Worm (Caenorhabditis elegans) whole organism, L2 larva: ENCODE results near the gene nas-38.

Source experiments
- C34F6.9 ChIP-seq: fragments of 150-350 bp; optimal IDR thresholded peaks from 2 replicates; lab custom pipeline; 2014; ENCODE audit warnings: missing biosample characterization, missing genetic modification characterization
- F13H6.1 ChIP-seq: sonication (generic microtip); optimal IDR thresholded peaks from 2 replicates; lab custom pipeline; 2016; ENCODE audit warnings: missing genetic modification characterization, missing compliant biosample characterization
- R02D3.7 ChIP-seq: fragments of 150-350 bp; optimal IDR thresholded peaks from 2 replicates; lab custom pipeline; 2014; ENCODE audit warnings: missing biosample characterization, missing genetic modification characterization
- Y55F3AM.14 ChIP-seq: fragments of 200-800 bp; sonication (Bioruptor generic); optimal IDR thresholded peaks from 2 replicates; lab custom pipeline; 2018; ENCODE audit warnings: mild to moderate bottlenecking, missing genetic modification characterization, missing compliant biosample characterization
- ZK546.5 ChIP-seq: sonication (generic microtip); optimal IDR thresholded peaks from 2 replicates; lab custom pipeline; 2017; ENCODE audit warnings: missing biosample characterization, missing genetic modification characterization
- alr-1 ChIP-seq: fragments of 150-350 bp; optimal IDR thresholded peaks from 2 replicates; lab custom pipeline; 2014; ENCODE audit warnings: missing biosample characterization, missing genetic modification characterization
- ama-1 ChIP-seq: fragments of 150-350 bp; optimal IDR thresholded peaks from 2 replicates; lab custom pipeline; 2018; ENCODE audit warnings: inconsistent platforms
- blmp-1 ChIP-seq: sonication (generic microtip); optimal IDR thresholded peaks from 2 replicates; lab custom pipeline; 2017; ENCODE audit warnings: missing genetic modification characterization, mild to moderate bottlenecking, missing compliant biosample characterization, antibody characterized with exemption, moderate library complexity; ENCODE audit not compliant: insufficient read depth
- ceh-16 ChIP-seq: fragments of 150-350 bp; optimal IDR thresholded peaks from 2 replicates; lab custom pipeline; 2014; ENCODE audit warnings: missing biosample characterization, missing genetic modification characterization
- ceh-82 ChIP-seq: fragments of 150-350 bp; optimal IDR thresholded peaks from 2 replicates; lab custom pipeline; 2014; ENCODE audit warnings: missing biosample characterization, missing genetic modification characterization
- crh-2 ChIP-seq: sonication (generic microtip); optimal IDR thresholded peaks from 2 replicates; lab custom pipeline; 2017; ENCODE audit warnings: missing biosample characterization, missing genetic modification characterization
- dmd-4 ChIP-seq: sonication (generic microtip); optimal IDR thresholded peaks from 2 replicates; lab custom pipeline; 2017; ENCODE audit warnings: missing biosample characterization, missing genetic modification characterization
- egl-27 ChIP-seq: sonication (generic microtip); optimal IDR thresholded peaks from 3 replicates; lab custom pipeline; 2017; ENCODE audit warnings: missing biosample characterization, missing genetic modification reagents, missing genetic modification characterization
- elt-3 ChIP-seq: sonication (generic microtip); optimal IDR thresholded peaks from 2 replicates; lab custom pipeline; 2017; ENCODE audit warnings: missing biosample characterization, missing genetic modification characterization
- fos-1 ChIP-seq: fragments of 150-350 bp; optimal IDR thresholded peaks from 2 replicates; lab custom pipeline; 2014; ENCODE audit warnings: missing biosample characterization, missing genetic modification characterization
- gmeb-1 ChIP-seq: fragments of 150-350 bp; optimal IDR thresholded peaks from 2 replicates; lab custom pipeline; 2014; ENCODE audit warnings: missing biosample characterization, missing genetic modification characterization
- lin-11 ChIP-seq: fragments of 150-350 bp; sonication (generic microtip); optimal IDR thresholded peaks from 2 replicates; lab custom pipeline; 2014; ENCODE audit warnings: missing biosample characterization, missing genetic modification characterization, inconsistent platforms, mixed read lengths
- lin-13 ChIP-seq: fragments of 150-350 bp; optimal IDR thresholded peaks from 2 replicates; lab custom pipeline; 2014; ENCODE audit warnings: missing biosample characterization, missing genetic modification reagents, missing genetic modification characterization
- lin-39 ChIP-seq: fragments of 150-350 bp; optimal IDR thresholded peaks from 2 replicates; lab custom pipeline; 2014; ENCODE audit warnings: missing biosample characterization, missing genetic modification reagents, missing genetic modification characterization
- lsy-2 ChIP-seq, 2 experiments: fragments of 150-350 bp in 1 of 2; sonication (generic microtip) in 1 of 2; optimal IDR thresholded peaks; 2 replicates each; lab custom pipeline; 2014 to 2017; ENCODE audit warnings: missing biosample characterization in 2 of 2, missing genetic modification characterization in 2 of 2
- mab-5 ChIP-seq: fragments of 150-350 bp; optimal IDR thresholded peaks from 2 replicates; lab custom pipeline; 2014; ENCODE audit warnings: missing biosample characterization, missing genetic modification characterization
- mdl-1 ChIP-seq, 2 experiments: fragments of 150-350 bp in 1 of 2; sonication (generic microtip) in 1 of 2; optimal IDR thresholded peaks; 2 replicates each; lab custom pipeline; 2017; ENCODE audit warnings: missing biosample characterization in 2 of 2, missing genetic modification characterization in 2 of 2
- nhr-11 ChIP-seq: fragments of 150-350 bp; optimal IDR thresholded peaks from 2 replicates; lab custom pipeline; 2014; ENCODE audit warnings: missing biosample characterization, missing genetic modification characterization
- nhr-129 ChIP-seq: fragments of 150-350 bp; optimal IDR thresholded peaks from 2 replicates; lab custom pipeline; 2014; ENCODE audit warnings: missing biosample characterization, missing genetic modification characterization
- nhr-21 ChIP-seq: fragments of 150-350 bp; optimal IDR thresholded peaks from 2 replicates; lab custom pipeline; 2014; ENCODE audit warnings: missing biosample characterization, missing genetic modification characterization
- nhr-237 ChIP-seq: fragments of 150-350 bp; optimal IDR thresholded peaks from 2 replicates; lab custom pipeline; 2014; ENCODE audit warnings: missing biosample characterization, missing genetic modification characterization
- nhr-25 ChIP-seq: fragments of 150-350 bp; sonication (generic microtip); optimal IDR thresholded peaks from 3 replicates; lab custom pipeline; 2014; ENCODE audit warnings: missing biosample characterization, missing genetic modification characterization
- nhr-6 ChIP-seq: fragments of 150-350 bp; optimal IDR thresholded peaks from 2 replicates; lab custom pipeline; 2014; ENCODE audit warnings: missing biosample characterization, missing genetic modification characterization
- nhr-77 ChIP-seq: fragments of 150-350 bp; optimal IDR thresholded peaks from 2 replicates; lab custom pipeline; 2014; ENCODE audit warnings: missing biosample characterization, missing genetic modification characterization
- sem-4 ChIP-seq: fragments of 150-350 bp; optimal IDR thresholded peaks from 2 replicates; lab custom pipeline; 2014; ENCODE audit warnings: missing biosample characterization, missing genetic modification reagents, missing genetic modification characterization
- sma-3 ChIP-seq: sonication (generic microtip); optimal IDR thresholded peaks from 2 replicates; lab custom pipeline; 2016; ENCODE audit warnings: missing genetic modification reagents, missing genetic modification characterization, missing compliant biosample characterization
- sma-9 ChIP-seq, 2 experiments: fragments of 150-350 bp in 1 of 2; sonication (generic microtip) in 1 of 2; optimal IDR thresholded peaks; 2 replicates each; lab custom pipeline; 2014 to 2016; ENCODE audit warnings: missing genetic modification characterization in 2 of 2, mild to moderate bottlenecking in 1 of 2, missing biosample characterization in 1 of 2, missing compliant biosample characterization in 1 of 2, missing genetic modification reagents in 1 of 2, moderate library complexity in 1 of 2
- snpc-4 ChIP-seq: fragments of 150-350 bp; optimal IDR thresholded peaks from 2 replicates; lab custom pipeline; 2014; ENCODE audit warnings: missing biosample characterization, missing genetic modification characterization
- unc-39 ChIP-seq: fragments of 150-350 bp; optimal IDR thresholded peaks from 2 replicates; lab custom pipeline; 2014; ENCODE audit warnings: missing biosample characterization, missing genetic modification characterization
- unc-55 ChIP-seq: fragments of 150-350 bp; sonication (generic microtip); optimal IDR thresholded peaks from 3 replicates; lab custom pipeline; 2014; ENCODE audit warnings: missing biosample characterization, missing genetic modification reagents, missing genetic modification characterization
- unc-62 ChIP-seq: fragments of 150-350 bp; optimal IDR thresholded peaks from 2 replicates; lab custom pipeline; 2014; ENCODE audit warnings: missing biosample characterization, missing genetic modification reagents, missing genetic modification characterization
- zag-1 ChIP-seq: fragments of 150-350 bp; optimal IDR thresholded peaks from 2 replicates; lab custom pipeline; 2014; ENCODE audit warnings: missing biosample characterization, missing genetic modification characterization
- ztf-1 ChIP-seq: fragments of 200-800 bp; sonication (Bioruptor generic); conservative IDR thresholded peaks from 2 replicates; pipeline ENCODE4 v1.3.6; 2022; ENCODE audit warnings: missing genetic modification characterization, missing compliant biosample characterization
- ztf-11 ChIP-seq: sonication (generic microtip); optimal IDR thresholded peaks from 2 replicates; lab custom pipeline; 2017; ENCODE audit warnings: missing biosample characterization, missing genetic modification characterization
- ztf-4 ChIP-seq: fragments of 150-350 bp; optimal IDR thresholded peaks from 2 replicates; lab custom pipeline; 2014; ENCODE audit warnings: missing biosample characterization, missing genetic modification characterization

The nas-38 gene

ce11 chrX:528761-529160 lies 29.2 kb upstream of the nas-38 start:
- TF ChIP-seq F13H6.1 (tag; lab: Kevin White, UChicago): no peak
- TF ChIP-seq dmd-4 (tag; lab: Kevin White, UChicago): no peak

- no peak for TF ChIP-seq nhr-21 (tag; lab: Kevin White, UChicago)
- no peak for TF ChIP-seq nhr-77
- TF ChIP-seq fos-1: no peak
- no peak for TF ChIP-seq ceh-82 (tag; lab: Kevin White, UChicago)
- TF ChIP-seq ama-1 (lab: Kevin White, UChicago): no peak
- TF ChIP-seq mab-5: no peak
- no peak for TF ChIP-seq unc-55
- no peak for TF ChIP-seq zag-1 (tag; lab: Kevin White, UChicago)
- no peak for TF ChIP-seq R02D3.7 (tag; lab: Kevin White, UChicago)
- TF ChIP-seq egl-27 (tag; lab: Kevin White, UChicago): no peak
- TF ChIP-seq ztf-4: no peak
- no peak for TF ChIP-seq F13H6.1 (tag; lab: Kevin White, UChicago)
- no peak for TF ChIP-seq blmp-1 (tag; lab: Kevin White, UChicago)
- TF ChIP-seq ZK546.5: no peak
- TF ChIP-seq nhr-11 (tag; lab: Kevin White, UChicago): no peak
- no peak for TF ChIP-seq snpc-4 (tag; lab: Kevin White, UChicago)
- no peak for TF ChIP-seq sma-3 (GFP tag; lab: Kevin White, UChicago)
- no peak for TF ChIP-seq nhr-237 (tag; lab: Kevin White, UChicago)
- TF ChIP-seq ztf-1 (GFP tag; lab: Robert Waterston, UW): no peak
These were observed 28.6 kb upstream of the nas-38 start for ce11 chrX:529386-529785.

- TF ChIP-seq nhr-237 (tag; lab: Kevin White, UChicago): no peak
- TF ChIP-seq unc-39 (tag; lab: Kevin White, UChicago): no peak
- TF ChIP-seq gmeb-1 (tag; lab: Kevin White, UChicago): no peak
- peak; percentile 63 for TF ChIP-seq crh-2 (tag; lab: Kevin White, UChicago)
- TF ChIP-seq fos-1: peak; percentile 94
- TF ChIP-seq elt-3: no peak
- peak; percentile 46 for TF ChIP-seq sma-9 (GFP tag; optimal IDR thresholded peaks at IDR 0.05; lab: Kevin White, UChicago)
- TF ChIP-seq sma-9 (tag; optimal IDR thresholded peaks at IDR 0.05; lab: Kevin White, UChicago): no peak
- TF ChIP-seq nhr-129 (tag; lab: Kevin White, UChicago): no peak
- no peak for TF ChIP-seq ceh-82 (tag; lab: Kevin White, UChicago)
- TF ChIP-seq egl-27 (tag; lab: Kevin White, UChicago): no peak
- TF ChIP-seq mab-5: no peak
- TF ChIP-seq, all 48 proteins: peak for 3
These were observed 27.9 kb upstream of the nas-38 start, which contains the start of gene ugt-46 for ce11 chrX:530011-530410. TSS of gene ugt-46 (minus strand) at chrX:530289.

- TF ChIP-seq alr-1 (tag; lab: Kevin White, UChicago) (no peak), nhr-129 (tag; lab: Kevin White, UChicago) (no peak), unc-62 (GFP tag; lab: Kevin White, UChicago) (no peak), sma-9 (GFP tag; optimal IDR thresholded peaks at IDR 0.05; lab: Kevin White, UChicago) (no peak), sma-9 (tag; optimal IDR thresholded peaks at IDR 0.05; lab: Kevin White, UChicago) (no peak), ceh-16 (tag; lab: Kevin White, UChicago) (no peak), R02D3.7 (tag; lab: Kevin White, UChicago) (no peak)
These were observed 27.0 kb upstream of the nas-38 start, which contains the start of gene B0310.6 for ce11 chrX:530909-531308. TSS of gene B0310.6 (minus strand) at chrX:531009.

ce11 chrX:535728-536127 lies 22.2 kb upstream of the nas-38 start, which contains the start of gene F28C10.3:
TSS of gene F28C10.3 (minus strand) at chrX:535828.
- TF ChIP-seq ztf-11 (tag; lab: Kevin White, UChicago) (no peak), lin-13 (GFP tag; lab: Kevin White, UChicago) (peak; percentile 71), ama-1 (lab: Kevin White, UChicago) (no peak), ceh-16 (tag; lab: Kevin White, UChicago) (peak; percentile 22), unc-39 (tag; lab: Kevin White, UChicago) (no peak), egl-27 (tag; lab: Kevin White, UChicago) (peak; percentile 93), zag-1 (tag; lab: Kevin White, UChicago) (peak; percentile 88), snpc-4 (tag; lab: Kevin White, UChicago) (peak; percentile 3), Y55F3AM.14 (GFP tag; lab: Kevin White, UChicago) (peak; percentile 58), ZK546.5 (no peak), crh-2 (tag; lab: Kevin White, UChicago) (peak; percentile 97), ztf-4 (peak; percentile 14), lin-11 (no peak), sem-4 (tag; lab: Kevin White, UChicago) (peak; percentile 92), nhr-237 (tag; lab: Kevin White, UChicago) (peak; percentile 31), mdl-1 (tag; optimal IDR thresholded peaks at IDR 0.05; lab: Kevin White, UChicago) (peak; percentile 78 to 87), unc-55 (peak; percentile 77), nhr-6 (tag; lab: Kevin White, UChicago) (peak; percentile 86), sma-3 (GFP tag; lab: Kevin White, UChicago) (peak; percentile 81), C34F6.9 (tag; lab: Kevin White, UChicago) (peak; percentile 88), unc-62 (GFP tag; lab: Kevin White, UChicago) (peak; percentile 50), lsy-2 (tag; optimal IDR thresholded peaks at IDR 0.05; lab: Kevin White, UChicago) (peak; percentile 55 to 88), sma-9 (GFP tag; optimal IDR thresholded peaks at IDR 0.05; lab: Kevin White, UChicago) (peak; percentile 100), sma-9 (tag; optimal IDR thresholded peaks at IDR 0.05; lab: Kevin White, UChicago) (peak; percentile 83), mab-5 (peak; percentile 79), blmp-1 (tag; lab: Kevin White, UChicago) (peak; percentile 87), F13H6.1 (tag; lab: Kevin White, UChicago) (peak; percentile 88), gmeb-1 (tag; lab: Kevin White, UChicago) (no peak), lin-39 (tag; lab: Kevin White, UChicago) (no peak), nhr-25 (peak; percentile 91), nhr-21 (tag; lab: Kevin White, UChicago) (peak; percentile 94), nhr-129 (tag; lab: Kevin White, UChicago) (peak; percentile 94), fos-1 (peak; percentile 93)
- TF ChIP-seq, all 48 proteins: peak for 25
